Worm (Caenorhabditis elegans) whole organism, early embryonic: ENCODE data around the gene Y55D5A.3.

Source experiments
- ama-1 ChIP-seq: fragments of 150-350 bp; optimal IDR thresholded peaks from 2 replicates; lab custom pipeline; 2014
- ceh-13 ChIP-seq: fragments of 200-800 bp; sonication (Bioruptor generic); optimal IDR thresholded peaks from 2 replicates; lab custom pipeline; 2018; ENCODE audit warnings: mild to moderate bottlenecking, missing genetic modification characterization, missing compliant biosample characterization
- ceh-36 ChIP-seq: sonication (generic microtip); optimal IDR thresholded peaks from 2 replicates; lab custom pipeline; 2016; ENCODE audit warnings: missing genetic modification characterization, inconsistent platforms, missing compliant biosample characterization
- flt-1 ChIP-seq: fragments of 200-800 bp; sonication (Bioruptor generic); IDR thresholded peaks from 2 replicates; pipeline ENCODE4 v1.3.6; 2022; ENCODE audit warnings: missing genetic modification characterization, missing compliant biosample characterization
- scrt-1 ChIP-seq: fragments of 200-800 bp; sonication (Bioruptor generic); IDR thresholded peaks from 2 replicates; pipeline ENCODE4 v1.3.6; 2022; ENCODE audit warnings: missing genetic modification characterization, missing compliant biosample characterization
- sea-1 ChIP-seq: fragments of 200-800 bp; sonication (Bioruptor generic); conservative IDR thresholded peaks from 2 replicates; pipeline ENCODE4 v1.3.6; 2022; ENCODE audit warnings: missing genetic modification characterization, missing compliant biosample characterization
- tbx-11 ChIP-seq: fragments of 200-800 bp; sonication (Bioruptor generic); IDR thresholded peaks from 2 replicates; pipeline ENCODE4 v1.3.6; 2022; ENCODE audit warnings: missing genetic modification characterization, missing compliant biosample characterization
- tbx-37 ChIP-seq: fragments of 200-800 bp; sonication (Bioruptor generic); conservative IDR thresholded peaks from 2 replicates; pipeline ENCODE4 v1.3.6; 2022; ENCODE audit warnings: missing genetic modification reagents, missing genetic modification characterization, missing compliant biosample characterization

ce11 chrIII:2923012-2923411 lies 52.6 kb downstream of the Y55D5A.3 start, which contains the start of gene R10F2.4:
- no peak for TF ChIP-seq ama-1 (lab: Kevin White, UChicago)
- no peak for TF ChIP-seq sea-1 (GFP tag; lab: Robert Waterston, UW)
- TF ChIP-seq ceh-36 (tag; lab: Kevin White, UChicago), result no peak
- TF ChIP-seq flt-1, result no peak
- TF ChIP-seq tbx-11 (GFP tag; lab: Robert Waterston, UW), result no peak
- TF ChIP-seq scrt-1 (GFP tag; lab: Robert Waterston, UW), result no peak
- no peak for TF ChIP-seq ceh-13 (GFP tag; lab: Kevin White, UChicago)
- TF ChIP-seq tbx-37, result no peak
